Fruit fly (Drosophila melanogaster) whole organism, pupa: Measurements from ENCODE around the gene COX5B.
A peak's percentile ranks its signal among the peaks of the same experiment; 100 is the strongest.

Experiments used
- CG10348 ChIP-seq: fragments of 200-800 bp; sonication (Bioruptor generic); IDR thresholded peaks from 2 replicates; pipeline ENCODE4 v1.3.6; 2022; ENCODE audit warnings: missing biosample characterization, missing genetic modification characterization
- CG12605 ChIP-seq: fragments of 200-800 bp; sonication (Bioruptor generic); IDR thresholded peaks from 2 replicates; pipeline ENCODE4 v1.3.6; 2022; ENCODE audit warnings: missing biosample characterization, missing genetic modification characterization
- CG13204 ChIP-seq: fragments of 200-800 bp; sonication (Bioruptor generic); optimal IDR thresholded peaks from 2 replicates; lab custom pipeline; 2018; ENCODE audit warnings: missing biosample characterization, mild to moderate bottlenecking, missing genetic modification characterization, moderate library complexity
- CG14655 ChIP-seq: fragments of 200-800 bp; sonication (Bioruptor generic); optimal IDR thresholded peaks from 3 replicates; lab custom pipeline; 2017; ENCODE audit warnings: mild to moderate bottlenecking, missing biosample characterization, missing genetic modification reagents, missing genetic modification characterization
- CG15710 ChIP-seq: fragments of 200-800 bp; sonication (Bioruptor generic); optimal IDR thresholded peaks from 2 replicates; lab custom pipeline; 2018; ENCODE audit warnings: missing biosample characterization, mild to moderate bottlenecking, missing genetic modification characterization, moderate library complexity
- CG17806 ChIP-seq: fragments of 200-800 bp; sonication (Bioruptor generic); optimal IDR thresholded peaks from 2 replicates; lab custom pipeline; 2018; ENCODE audit warnings: missing biosample characterization, mild to moderate bottlenecking, missing genetic modification characterization, moderate library complexity
- CG32121 ChIP-seq: fragments of 200-800 bp; sonication (Bioruptor generic); IDR thresholded peaks from 2 replicates; pipeline ENCODE4 v1.3.6; 2022; ENCODE audit warnings: missing biosample characterization, missing genetic modification characterization
- CG34367 ChIP-seq: fragments of 200-800 bp; sonication (Bioruptor generic); optimal IDR thresholded peaks from 2 replicates; lab custom pipeline; 2018; ENCODE audit warnings: missing biosample characterization, mild to moderate bottlenecking, missing genetic modification characterization
- CG4496 ChIP-seq: fragments of 200-800 bp; sonication (Bioruptor generic); IDR thresholded peaks from 3 replicates; pipeline ENCODE4 v1.3.6; 2022; ENCODE audit warnings: missing biosample characterization, missing genetic modification characterization
- CG8159 ChIP-seq: fragments of 200-800 bp; sonication (Bioruptor generic); optimal IDR thresholded peaks from 3 replicates; lab custom pipeline; 2018; ENCODE audit warnings: missing biosample characterization, mild to moderate bottlenecking, missing genetic modification characterization, moderate library complexity
- CG8301 ChIP-seq: fragments of 200-800 bp; sonication (Bioruptor generic); optimal IDR thresholded peaks from 2 replicates; lab custom pipeline; 2018; ENCODE audit warnings: missing biosample characterization, mild to moderate bottlenecking, missing genetic modification characterization
- CG9948 ChIP-seq: fragments of 200-800 bp; sonication (Bioruptor generic); optimal IDR thresholded peaks from 2 replicates; lab custom pipeline; 2018; ENCODE audit warnings: missing biosample characterization, mild to moderate bottlenecking, missing genetic modification characterization, moderate library complexity
- D1 ChIP-seq: fragments of 200-800 bp; sonication (Bioruptor generic); optimal IDR thresholded peaks from 2 replicates; lab custom pipeline; 2018; ENCODE audit warnings: missing biosample characterization, mild to moderate bottlenecking, missing genetic modification characterization, moderate library complexity
- EcR ChIP-seq: fragments of 200-800 bp; sonication (Bioruptor generic); optimal IDR thresholded peaks from 3 replicates; lab custom pipeline; 2019; ENCODE audit warnings: missing biosample characterization, missing genetic modification characterization, mild to moderate bottlenecking, moderate library complexity, missing genetic modification reagents
- Ets98B ChIP-seq: fragments of 200-800 bp; sonication (Bioruptor generic); IDR thresholded peaks from 2 replicates; pipeline ENCODE4 v1.3.6; 2022; ENCODE audit warnings: missing biosample characterization, missing genetic modification characterization
- Pif1A ChIP-seq: fragments of 200-800 bp; sonication (Bioruptor generic); optimal IDR thresholded peaks from 3 replicates; lab custom pipeline; 2016; ENCODE audit warnings: missing biosample characterization, missing genetic modification characterization
- Pif1B ChIP-seq: fragments of 200-800 bp; sonication (Bioruptor generic); optimal IDR thresholded peaks from 3 replicates; lab custom pipeline; 2016; ENCODE audit warnings: missing biosample characterization, missing genetic modification characterization
- Snoo ChIP-seq: fragments of 200-800 bp; sonication (Bioruptor generic); optimal IDR thresholded peaks from 3 replicates; lab custom pipeline; 2017; ENCODE audit warnings: missing biosample characterization, mild to moderate bottlenecking, missing genetic modification characterization, inconsistent platforms
- fd96Ca ChIP-seq: fragments of 200-800 bp; sonication (Bioruptor generic); IDR thresholded peaks from 3 replicates; pipeline ENCODE4 v1.3.6; 2022; ENCODE audit warnings: missing biosample characterization, missing genetic modification characterization
- gl ChIP-seq: fragments of 200-800 bp; sonication (Bioruptor generic); optimal IDR thresholded peaks from 2 replicates; lab custom pipeline; 2018; ENCODE audit warnings: missing biosample characterization, mild to moderate bottlenecking, missing genetic modification characterization
- rn ChIP-seq: fragments of 200-800 bp; sonication (Bioruptor generic); IDR thresholded peaks from 2 replicates; pipeline ENCODE4 v1.3.6; 2022; ENCODE audit warnings: missing biosample characterization, missing genetic modification characterization

Gene COX5B

DNA sequence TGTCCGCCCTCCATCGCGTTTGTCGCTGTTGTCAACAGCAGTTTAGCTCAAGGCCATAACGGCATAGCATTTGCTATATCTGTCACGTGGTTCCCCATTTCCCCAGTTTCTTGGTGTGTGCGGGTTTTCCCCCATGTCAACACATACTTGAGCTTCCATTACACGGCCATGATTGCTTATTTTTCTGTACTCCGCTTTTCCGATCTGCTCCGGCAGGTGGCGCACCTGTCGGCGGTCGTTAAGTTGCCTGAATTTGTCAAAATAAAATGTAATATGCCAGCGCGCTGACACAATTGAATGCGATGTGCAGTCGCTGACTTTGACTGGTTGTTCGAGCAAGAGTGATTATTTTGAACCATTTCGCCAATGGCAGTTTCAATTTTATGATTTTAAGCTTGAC lies 26.7 kb downstream of the COX5B start:
- TF ChIP-seq CG15710 (tag; lab: Kevin White, UChicago) (no peak), Ets98B (GFP tag; lab: Robert Waterston, UW) (no peak), Snoo (tag; lab: Kevin White, UChicago) (no peak), CG32121 (no peak), CG10348 (no peak), gl (tag; lab: Kevin White, UChicago) (no peak), rn (no peak), CG13204 (no peak)

DNA sequence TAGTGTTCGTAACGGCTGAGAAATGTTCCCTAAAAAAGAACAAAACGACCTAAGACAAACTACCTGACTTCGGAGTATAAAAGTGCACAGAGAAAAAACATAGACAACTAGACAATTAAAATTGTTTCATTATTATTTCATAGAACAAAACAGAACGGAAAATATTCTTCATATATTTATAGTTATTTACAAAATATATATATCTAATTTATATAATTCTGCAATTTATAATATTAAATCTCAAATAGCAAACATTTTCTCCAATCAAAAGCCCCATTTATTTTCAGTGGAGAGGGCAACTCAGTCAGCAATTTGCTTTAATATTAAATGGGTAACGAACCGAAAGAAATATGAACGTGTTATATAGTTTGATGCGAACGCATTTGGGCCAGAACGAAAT lies 37.4 kb downstream of the COX5B start:
- TF ChIP-seq CG14655 (no peak), EcR (no peak), CG10348 (no peak), CG13204 (no peak), gl (tag; lab: Kevin White, UChicago) (no peak), CG34367 (tag; lab: Kevin White, UChicago) (no peak), CG8301 (no peak), rn (no peak), D1 (tag; lab: Kevin White, UChicago) (no peak), Ets98B (GFP tag; lab: Robert Waterston, UW) (no peak)

DNA sequence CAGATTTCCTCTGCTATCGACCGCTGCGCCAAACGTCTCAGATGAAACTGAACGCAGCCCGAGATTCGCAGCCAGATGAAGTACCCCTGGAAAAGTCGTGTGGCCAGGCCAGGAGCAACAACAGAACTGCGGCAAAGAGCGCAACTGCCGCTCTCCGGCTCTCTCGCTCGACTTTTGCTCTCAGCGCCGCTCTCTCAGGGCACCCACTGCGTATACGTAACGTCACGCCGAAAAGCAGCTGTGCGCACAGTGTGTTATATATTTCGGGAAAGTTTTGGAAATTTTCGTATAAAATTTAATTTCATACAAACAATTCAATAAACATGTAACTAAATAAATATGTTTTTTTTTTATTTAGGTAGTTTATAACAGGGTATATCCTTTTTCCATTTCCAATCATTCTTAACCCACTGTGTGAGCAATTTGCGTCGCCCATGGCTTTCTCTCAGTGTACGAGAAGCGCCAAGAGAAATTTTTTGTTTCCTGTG lies 43.5 kb downstream of the COX5B start, which contains the start of gene Dpp10:
Gene Dpp10 (minus strand): TSS at position 51 of the 488 bp plus-strand sequence.
- TF ChIP-seq EcR (no peak), rn (0 out of 2 replicates have a peak, but pooled peaks have one; percentile 17), CG9948 (no peak), Ets98B (GFP tag; lab: Robert Waterston, UW) (peak; percentile 89), CG13204 (no peak), CG4496 (GFP tag; lab: Robert Waterston, UW) (peak; percentile 90), CG8159 (tag; lab: Kevin White, UChicago) (peak; percentile 78), CG17806 (tag; lab: Kevin White, UChicago) (no peak), CG12605 (GFP tag; lab: Robert Waterston, UW) (peak; percentile 79), Pif1B (GFP tag; lab: Kevin White, UChicago) (peak; percentile 55), Pif1A (peak; percentile 78), fd96Ca (GFP tag; lab: Robert Waterston, UW) (peak; percentile 86), CG34367 (tag; lab: Kevin White, UChicago) (peak; percentile 56), CG14655 (peak; percentile 73), D1 (tag; lab: Kevin White, UChicago) (peak; percentile 2), gl (tag; lab: Kevin White, UChicago) (no peak), CG15710 (tag; lab: Kevin White, UChicago) (peak; percentile 72), CG32121 (peak; percentile 88), Snoo (tag; lab: Kevin White, UChicago) (peak; percentile 58), CG10348 (peak; percentile 72), CG8301 (peak; percentile 66)
